Worm (Caenorhabditis elegans) whole organism, late embryonic: ENCODE measurements around the gene F58B6.1.

ENCODE experiments used
- C08G9.2 ChIP-seq: sonication (generic microtip); optimal IDR thresholded peaks from 2 replicates; lab custom pipeline; 2016; ENCODE audit warnings: mild to moderate bottlenecking, missing genetic modification characterization, moderate library complexity, missing compliant biosample characterization
- C38D4.7 ChIP-seq: fragments of 200-800 bp; sonication (Bioruptor generic); optimal IDR thresholded peaks from 2 replicates; lab custom pipeline; 2018; ENCODE audit warnings: mild to moderate bottlenecking, missing genetic modification characterization, moderate library complexity, missing compliant biosample characterization
- T23F11.4 ChIP-seq: fragments of 200-800 bp; sonication (Bioruptor generic); optimal IDR thresholded peaks from 2 replicates; lab custom pipeline; 2018; ENCODE audit warnings: mild to moderate bottlenecking, missing genetic modification characterization, missing compliant biosample characterization
- ama-1 ChIP-seq: fragments of 150-350 bp; optimal IDR thresholded peaks from 2 replicates; lab custom pipeline; 2014
- ceh-18 ChIP-seq: sonication (generic microtip); optimal IDR thresholded peaks from 2 replicates; lab custom pipeline; 2016; ENCODE audit warnings: missing genetic modification characterization, missing compliant biosample characterization
- ceh-30 ChIP-seq: fragments of 150-350 bp; optimal IDR thresholded peaks from 2 replicates; lab custom pipeline; 2014; ENCODE audit warnings: missing biosample characterization, missing genetic modification characterization
- ceh-31 ChIP-seq: sonication (generic microtip); optimal IDR thresholded peaks from 2 replicates; lab custom pipeline; 2016; ENCODE audit warnings: missing genetic modification characterization, missing compliant biosample characterization
- ceh-48 ChIP-seq: sonication (generic microtip); optimal IDR thresholded peaks from 2 replicates; lab custom pipeline; 2016; ENCODE audit warnings: missing genetic modification characterization, inconsistent platforms, missing compliant biosample characterization
- ceh-6 ChIP-seq: fragments of 200-800 bp; sonication (Bioruptor generic); optimal IDR thresholded peaks from 2 replicates; lab custom pipeline; 2018; ENCODE audit warnings: mild to moderate bottlenecking, missing genetic modification characterization, missing compliant biosample characterization
- che-1 ChIP-seq: sonication (generic microtip); optimal IDR thresholded peaks from 2 replicates; lab custom pipeline; 2016; ENCODE audit warnings: mild to moderate bottlenecking, missing genetic modification characterization, missing compliant biosample characterization
- dve-1 ChIP-seq: sonication (generic microtip); optimal IDR thresholded peaks from 2 replicates; lab custom pipeline; 2017; ENCODE audit warnings: antibody characterized with exemption, mild to moderate bottlenecking, missing genetic modification characterization, missing compliant biosample characterization
- elt-2 ChIP-seq: sonication (generic microtip); optimal IDR thresholded peaks from 2 replicates; lab custom pipeline; 2016; ENCODE audit warnings: missing genetic modification reagents, missing genetic modification characterization, missing compliant biosample characterization
- elt-4 ChIP-seq: sonication (generic microtip); optimal IDR thresholded peaks from 2 replicates; lab custom pipeline; 2016; ENCODE audit warnings: missing genetic modification characterization, missing compliant biosample characterization
- fax-1 ChIP-seq: sonication (generic microtip); optimal IDR thresholded peaks from 2 replicates; lab custom pipeline; 2016; ENCODE audit warnings: missing genotype, missing genetic modification characterization, missing compliant biosample characterization
- fkh-6 ChIP-seq: sonication (generic microtip); optimal IDR thresholded peaks from 2 replicates; lab custom pipeline; 2016; ENCODE audit warnings: missing genetic modification characterization, missing compliant biosample characterization
- gmeb-2 ChIP-seq: sonication (generic microtip); optimal IDR thresholded peaks from 2 replicates; lab custom pipeline; 2016; ENCODE audit warnings: missing genetic modification characterization, inconsistent platforms, missing compliant biosample characterization
- hlh-13 ChIP-seq: fragments of 200-800 bp; sonication (Bioruptor generic); optimal IDR thresholded peaks from 2 replicates; lab custom pipeline; 2018; ENCODE audit warnings: mild to moderate bottlenecking, missing genetic modification characterization, missing compliant biosample characterization
- hlh-30 ChIP-seq: sonication (generic microtip); optimal IDR thresholded peaks from 2 replicates; lab custom pipeline; 2017; ENCODE audit warnings: antibody characterized with exemption, missing genetic modification characterization, missing compliant biosample characterization; ENCODE audit not compliant: insufficient read depth
- hlh-6 ChIP-seq: sonication (generic microtip); optimal IDR thresholded peaks from 2 replicates; lab custom pipeline; 2016; ENCODE audit warnings: missing genotype, missing genetic modification characterization, missing compliant biosample characterization
- mec-3 ChIP-seq: sonication (generic microtip); optimal IDR thresholded peaks from 2 replicates; lab custom pipeline; 2016; ENCODE audit warnings: borderline replicate concordance, missing genetic modification characterization, missing compliant biosample characterization
- nfya-1 ChIP-seq: sonication (generic microtip); optimal IDR thresholded peaks from 2 replicates; lab custom pipeline; 2017; ENCODE audit warnings: missing genetic modification characterization, mild to moderate bottlenecking, missing compliant biosample characterization, antibody characterized with exemption, moderate library complexity
- npax-4 ChIP-seq: sonication (generic microtip); optimal IDR thresholded peaks from 2 replicates; lab custom pipeline; 2016; ENCODE audit warnings: missing genetic modification characterization, missing compliant biosample characterization
- pha-2 ChIP-seq: sonication (generic microtip); optimal IDR thresholded peaks from 2 replicates; lab custom pipeline; 2017; ENCODE audit warnings: mild to moderate bottlenecking, missing genetic modification characterization, missing compliant biosample characterization
- pqm-1 ChIP-seq: sonication (generic microtip); optimal IDR thresholded peaks from 2 replicates; lab custom pipeline; 2016; ENCODE audit warnings: missing genetic modification characterization, missing compliant biosample characterization
- rnt-1 ChIP-seq: sonication (generic microtip); optimal IDR thresholded peaks from 2 replicates; lab custom pipeline; 2016; ENCODE audit warnings: missing genetic modification characterization, missing compliant biosample characterization
- sox-4 ChIP-seq: sonication (generic microtip); optimal IDR thresholded peaks from 2 replicates; lab custom pipeline; 2017; ENCODE audit warnings: mild to moderate bottlenecking, missing genetic modification characterization, inconsistent platforms, missing compliant biosample characterization
- syd-9 ChIP-seq: sonication (generic microtip); optimal IDR thresholded peaks from 2 replicates; lab custom pipeline; 2016; ENCODE audit warnings: mild to moderate bottlenecking, missing genetic modification characterization, moderate library complexity, missing compliant biosample characterization
- tbx-2 ChIP-seq: sonication (generic microtip); optimal IDR thresholded peaks from 2 replicates; lab custom pipeline; 2016; ENCODE audit warnings: missing genetic modification characterization, missing compliant biosample characterization
- tbx-7 ChIP-seq: sonication (generic microtip); optimal IDR thresholded peaks from 2 replicates; lab custom pipeline; 2016; ENCODE audit warnings: missing genotype, missing genetic modification characterization, missing compliant biosample characterization
- ttx-3 ChIP-seq: sonication (generic microtip); optimal IDR thresholded peaks from 2 replicates; lab custom pipeline; 2016; ENCODE audit warnings: missing genetic modification reagents, missing genetic modification characterization, missing compliant biosample characterization
- unc-3 ChIP-seq, 2 experiments: fragments of 200-800 bp in 1 of 2; sonication (Bioruptor generic) in 1 of 2; sonication (generic microtip) in 1 of 2; conservative IDR thresholded peaks in 1 of 2; optimal IDR thresholded peaks in 1 of 2; 2 replicates each; pipeline versions ENCODE4 v1.3.6 to Lab custom; 2016 to 2022; ENCODE audit warnings: missing compliant biosample characterization in 2 of 2, missing genetic modification characterization in 2 of 2, missing genetic modification reagents in 1 of 2
- unc-42 ChIP-seq: sonication (generic microtip); optimal IDR thresholded peaks from 2 replicates; lab custom pipeline; 2016; ENCODE audit warnings: missing genotype, missing genetic modification characterization, missing compliant biosample characterization
- unc-55 ChIP-seq: sonication (generic microtip); optimal IDR thresholded peaks from 2 replicates; lab custom pipeline; 2017; ENCODE audit warnings: missing biosample characterization, missing genetic modification reagents, missing genetic modification characterization
- unc-86 ChIP-seq: sonication (generic microtip); optimal IDR thresholded peaks from 2 replicates; lab custom pipeline; 2016; ENCODE audit warnings: missing genetic modification characterization, missing compliant biosample characterization
- ztf-16 ChIP-seq: sonication (generic microtip); optimal IDR thresholded peaks from 2 replicates; lab custom pipeline; 2017; ENCODE audit warnings: missing genetic modification characterization, missing compliant biosample characterization

The F58B6.1 gene

DNA sequence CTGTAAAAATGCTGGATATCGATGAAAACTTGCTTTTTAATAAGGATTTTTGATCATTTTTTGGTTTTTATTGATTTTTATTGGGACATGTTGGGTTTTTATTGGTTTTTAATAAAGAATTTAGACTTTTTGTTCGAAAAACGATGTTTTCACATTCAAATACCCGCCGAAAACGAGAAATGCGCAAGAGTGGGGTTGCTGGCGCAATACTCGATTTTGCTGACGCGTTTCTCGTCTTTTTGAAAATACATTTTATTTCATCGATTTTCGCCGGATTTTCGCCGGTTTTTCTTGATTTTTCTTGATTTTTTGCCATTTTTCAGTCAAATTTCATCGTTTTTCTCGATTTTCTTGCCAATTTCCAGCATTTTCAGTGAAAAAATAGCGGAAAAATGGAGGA, 27.1 kb upstream of the F58B6.1 start, which contains the start of gene smr-1 (continued):
- TF ChIP-seq unc-55 (GFP tag; lab: Kevin White, UChicago) (no peak), C08G9.2 (tag; lab: Kevin White, UChicago) (no peak), syd-9 (tag; lab: Kevin White, UChicago) (no peak), pha-2 (tag; lab: Kevin White, UChicago) (no peak), C38D4.7 (peak; percentile 25), hlh-6 (no peak), hlh-13 (GFP tag; lab: Kevin White, UChicago) (peak; percentile 3), nfya-1 (tag; lab: Kevin White, UChicago) (peak; percentile 58), gmeb-2 (tag; lab: Kevin White, UChicago) (peak; percentile 51), che-1 (tag; lab: Kevin White, UChicago) (peak; percentile 38), elt-2 (peak; percentile 56), ztf-16 (tag; lab: Kevin White, UChicago) (peak; percentile 49)

DNA sequence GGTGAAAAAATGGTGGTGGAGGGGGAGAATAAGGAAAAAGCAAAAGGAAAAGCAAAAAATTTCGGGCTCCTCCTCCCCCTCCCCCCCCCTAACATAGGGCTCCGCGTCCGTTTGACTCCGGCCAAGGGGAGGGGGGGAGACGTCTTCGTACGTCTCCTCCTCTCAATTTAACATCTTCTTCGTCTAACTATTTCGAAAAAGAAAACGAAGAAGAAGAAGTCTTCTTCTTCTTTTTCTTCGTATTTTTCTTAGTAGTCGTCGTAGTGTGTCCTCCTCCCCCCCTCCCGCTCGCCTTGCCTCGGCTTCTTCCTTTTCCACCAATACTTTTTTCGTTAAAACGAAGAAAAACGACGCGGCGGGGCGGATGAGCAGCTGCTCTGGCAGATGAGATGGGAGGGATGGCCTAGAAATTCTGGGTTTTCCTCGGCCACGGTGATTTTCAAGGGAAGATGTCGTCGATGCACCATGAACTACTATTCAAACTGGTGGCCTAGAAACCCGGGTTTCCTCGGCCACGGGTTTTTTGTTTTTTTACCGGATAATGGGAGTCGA, 21.2 kb upstream of the F58B6.1 start:
- TF ChIP-seq ceh-31 (tag; lab: Kevin White, UChicago) (peak; percentile 39), elt-4 (tag; lab: Kevin White, UChicago) (no peak), npax-4 (tag; lab: Kevin White, UChicago) (no peak), sox-4 (tag; lab: Kevin White, UChicago) (no peak), C08G9.2 (tag; lab: Kevin White, UChicago) (no peak), hlh-30 (tag; lab: Kevin White, UChicago) (no peak), unc-42 (peak; percentile 25), fkh-6 (no peak), ttx-3 (no peak), ceh-6 (GFP tag; lab: Kevin White, UChicago) (no peak)

DNA sequence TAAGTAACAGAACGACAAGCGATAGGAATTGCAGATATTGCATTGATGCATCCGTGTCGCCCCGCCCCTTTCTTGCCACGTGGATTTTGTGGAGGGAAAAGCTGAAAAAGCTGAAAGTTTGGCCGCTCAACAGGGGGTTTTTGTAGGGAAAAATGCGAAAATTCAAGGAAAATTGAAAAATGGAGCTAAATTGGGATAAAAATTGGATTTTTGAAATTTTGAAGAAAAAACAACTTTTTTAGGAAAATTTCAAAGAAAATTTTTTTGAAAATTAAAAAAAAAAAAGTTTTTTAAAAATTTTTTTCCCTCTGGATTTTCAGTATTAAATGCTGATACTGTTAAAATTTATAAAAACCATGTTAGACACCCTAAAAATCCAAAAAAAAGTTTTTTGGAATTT, 20.2 kb upstream of the F58B6.1 start, which contains the start of gene lgc-46:
lgc-46 (minus strand) TSS at position 101 of the 400 bp plus-strand sequence.
- TF ChIP-seq fax-1 (tag; lab: Kevin White, UChicago) (no peak), tbx-7 (no peak), ceh-18 (no peak), C38D4.7 (no peak), npax-4 (tag; lab: Kevin White, UChicago) (no peak), ama-1 (lab: Kevin White, UChicago) (no peak), rnt-1 (tag; lab: Kevin White, UChicago) (no peak), unc-3 (GFP tag; conservative IDR thresholded peaks at IDR 0.05; lab: Robert Waterston, UW) (no peak), unc-3 (tag; optimal IDR thresholded peaks at IDR 0.05; lab: Kevin White, UChicago) (no peak), mec-3 (tag; lab: Kevin White, UChicago) (no peak), tbx-2 (tag; lab: Kevin White, UChicago) (no peak), dve-1 (tag; lab: Kevin White, UChicago) (no peak), T23F11.4 (GFP tag; lab: Kevin White, UChicago) (no peak), unc-86 (tag; lab: Kevin White, UChicago) (no peak), ceh-30 (tag; lab: Kevin White, UChicago) (no peak)

DNA sequence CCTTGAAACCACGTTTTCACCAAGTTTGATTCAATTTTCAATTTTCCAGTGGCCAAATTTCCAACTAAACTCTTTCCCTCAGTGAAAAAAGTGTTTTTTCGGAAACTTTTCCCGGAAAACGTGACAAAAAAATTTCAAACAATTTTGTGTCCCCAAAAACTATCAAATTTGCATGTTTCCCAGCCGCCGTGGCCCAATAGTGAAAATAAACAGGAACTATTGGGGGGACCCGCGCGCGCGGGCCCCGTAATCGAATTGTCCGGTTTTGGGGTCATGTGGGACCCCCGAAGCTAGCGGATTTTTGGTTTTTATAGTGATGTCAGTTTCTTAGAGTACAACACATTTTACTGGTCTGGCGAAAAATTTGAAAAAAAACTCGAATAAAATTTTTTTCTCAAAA, 15.8 kb upstream of the F58B6.1 start:
- no peak for TF ChIP-seq pqm-1 (tag; lab: Kevin White, UChicago)
- peak; percentile 95 for TF ChIP-seq unc-42
- TF ChIP-seq, all 69 proteins: peak for 1

DNA sequence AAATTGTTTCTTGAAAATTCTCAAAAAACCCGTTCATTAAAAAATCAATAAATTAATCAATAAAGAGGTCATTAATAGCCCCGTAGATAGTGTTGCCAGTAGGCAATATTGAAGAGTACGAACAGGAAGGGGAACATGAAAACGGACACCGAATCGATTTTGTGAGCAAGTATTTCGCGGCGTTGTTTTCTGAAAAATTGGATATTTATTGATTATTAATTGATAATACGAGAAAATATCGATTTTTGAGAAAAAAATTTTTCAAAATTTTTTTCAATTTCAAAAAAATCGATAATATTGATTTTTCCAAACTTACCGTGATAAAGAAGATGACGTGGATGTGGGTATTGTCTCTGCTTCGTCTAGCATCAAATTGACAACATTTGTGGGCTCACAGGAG, 9.8 kb upstream of the F58B6.1 start:
- TF ChIP-seq ceh-48 (tag; lab: Kevin White, UChicago) (peak; percentile 9), hlh-30 (tag; lab: Kevin White, UChicago) (no peak)
